Worm (Caenorhabditis elegans): ENCODE results near the gene F10B5.2.
A peak's percentile ranks its signal among the peaks of the same experiment; 100 is the strongest.

F10B5.2 gene

DNA sequence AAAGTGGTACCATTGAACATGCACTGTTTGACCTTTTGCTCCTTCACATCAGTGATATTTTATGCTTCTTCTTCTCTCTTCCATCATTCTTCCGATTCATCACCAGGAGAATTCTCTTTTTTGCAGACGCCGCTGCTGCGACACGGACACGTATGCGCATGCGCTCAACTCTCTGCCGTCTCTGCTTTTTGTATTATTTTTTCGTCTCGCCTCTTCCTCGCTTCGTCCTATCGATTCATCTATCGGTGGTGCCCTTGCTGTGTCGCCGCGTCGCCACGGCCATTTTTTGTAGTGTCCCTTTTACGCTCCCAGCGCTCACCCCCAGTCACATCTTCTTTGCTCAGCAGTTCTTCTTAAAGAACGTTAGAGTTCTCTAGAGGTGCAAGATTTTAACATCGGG, 18.4 kb upstream of the F10B5.2 start (continued):
- no peak for TF ChIP-seq snpc-1.2 (GFP tag; IDR thresholded peaks at IDR 0.05)
- no peak for TF ChIP-seq madf-9 (GFP tag; conservative IDR thresholded peaks at IDR 0.05)
- no peak for TF ChIP-seq lin-15B (tag; optimal IDR thresholded peaks at IDR 0.05)
- no peak for TF ChIP-seq ceh-32 (tag; optimal IDR thresholded peaks at IDR 0.05; ENCODE audit: poor library complexity)
- TF ChIP-seq ceh-28 (tag; optimal IDR thresholded peaks at IDR 0.05), result peak; percentile 32
- TF ChIP-seq lin-1 (GFP tag; IDR thresholded peaks at IDR 0.05), result no peak
- TF ChIP-seq nhr-10 (tag; optimal IDR thresholded peaks at IDR 0.05), result no peak
- no peak for TF ChIP-seq nhr-25 (tag; optimal IDR thresholded peaks at IDR 0.05; ENCODE audit: borderline replicate concordance, insufficient read depth)
- TF ChIP-seq hmg-1.1 (GFP tag; IDR thresholded peaks at IDR 0.05), result peak; percentile 76
- TF ChIP-seq egl-27 (tag; optimal IDR thresholded peaks at IDR 0.05), result no peak
- no peak for TF ChIP-seq T20F7.1 (GFP tag; optimal IDR thresholded peaks at IDR 0.05)
- TF ChIP-seq F49E8.2 (tag; optimal IDR thresholded peaks at IDR 0.05; ENCODE audit: borderline replicate concordance), result no peak
- TF ChIP-seq daf-16 (GFP tag; optimal IDR thresholded peaks at IDR 0.05), result no peak
- peak; percentile 25 for TF ChIP-seq daf-16 (tag; optimal IDR thresholded peaks at IDR 0.05)
- no peak for TF ChIP-seq jun-1 (tag; optimal IDR thresholded peaks at IDR 0.05)
- no peak for TF ChIP-seq ZK337.2 (GFP tag; IDR thresholded peaks at IDR 0.05)
- peak; percentile 4 for TF ChIP-seq dpl-1 (GFP tag; optimal IDR thresholded peaks at IDR 0.05)
- TF ChIP-seq lin-13 (GFP tag; optimal IDR thresholded peaks at IDR 0.05), result no peak
- peak; percentile 64 for TF ChIP-seq mxl-3 (GFP tag; optimal IDR thresholded peaks at IDR 0.05)
- TF ChIP-seq sdz-12 (GFP tag; optimal IDR thresholded peaks at IDR 0.05), result no peak
- no peak for TF ChIP-seq zfp-3 (GFP tag; conservative IDR thresholded peaks at IDR 0.05)
- TF ChIP-seq Y5F2A.4 (GFP tag; optimal IDR thresholded peaks at IDR 0.05), result no peak
- TF ChIP-seq gei-8 (GFP tag; optimal IDR thresholded peaks at IDR 0.05), result no peak
- TF ChIP-seq hif-1 (tag; optimal IDR thresholded peaks at IDR 0.05), result peak in 1 of 2 experiments; percentile 55
- no peak for TF ChIP-seq set-16 (GFP tag; IDR thresholded peaks at IDR 0.05)
- TF ChIP-seq nhr-237 (tag; optimal IDR thresholded peaks at IDR 0.05), result no peak
- TF ChIP-seq nhr-77 (tag; optimal IDR thresholded peaks at IDR 0.05), result no peak
- no peak for TF ChIP-seq nhr-42 (GFP tag; IDR thresholded peaks at IDR 0.05)
- TF ChIP-seq mes-2 (tag; optimal IDR thresholded peaks at IDR 0.05; ENCODE audit: poor library complexity, severe bottlenecking), result peak; percentile 60
- TF ChIP-seq ceh-62 (tag; optimal IDR thresholded peaks at IDR 0.05), result no peak
- TF ChIP-seq zfp-2 (tag; optimal IDR thresholded peaks at IDR 0.05), result no peak
- TF ChIP-seq arid-1 (GFP tag; conservative IDR thresholded peaks at IDR 0.05), result 0 out of 2 replicates have a peak, but pooled peaks have one; percentile 22
- TF ChIP-seq F44E2.7 (GFP tag; IDR thresholded peaks at IDR 0.05), result no peak
- no peak for TF ChIP-seq F37D6.2 (tag; optimal IDR thresholded peaks at IDR 0.05)
- TF ChIP-seq daf-19 (GFP tag; conservative IDR thresholded peaks at IDR 0.05), result no peak
- peak; percentile 59; the same call in 1 of the 2 replicates for TF ChIP-seq dmd-6 (GFP tag; IDR thresholded peaks at IDR 0.05)
- TF ChIP-seq pha-4 (GFP tag; IDR thresholded peaks at IDR 0.05), result 0 out of 2 replicates have a peak, but pooled peaks have one; percentile 42
- TF ChIP-seq pha-4 (tag; optimal IDR thresholded peaks at IDR 0.05), result no peak
- TF ChIP-seq ceh-44 (GFP tag; IDR thresholded peaks at IDR 0.05), result no peak
- no peak for TF ChIP-seq ama-1 (optimal IDR thresholded peaks at IDR 0.05)
- TF ChIP-seq hlh-30 (tag; optimal IDR thresholded peaks at IDR 0.05; ENCODE audit: insufficient read depth), result peak; percentile 59
- no peak for TF ChIP-seq aly-2 (tag; optimal IDR thresholded peaks at IDR 0.05)
- no peak for TF ChIP-seq R02D3.7 (tag; optimal IDR thresholded peaks at IDR 0.05)
- TF ChIP-seq F10B5.3 (tag; optimal IDR thresholded peaks at IDR 0.05), result no peak
- TF ChIP-seq ztf-7 (tag; optimal IDR thresholded peaks at IDR 0.05), result no peak
- TF ChIP-seq nhr-76 (tag; optimal IDR thresholded peaks at IDR 0.05), result no peak
- no peak for TF ChIP-seq dmd-9 (GFP tag; IDR thresholded peaks at IDR 0.05)
- peak; percentile 20 for TF ChIP-seq fkh-10 (GFP tag; optimal IDR thresholded peaks at IDR 0.05)
- peak; percentile 69 for TF ChIP-seq hlh-11 (tag; optimal IDR thresholded peaks at IDR 0.05)
- TF ChIP-seq lin-39 (tag; optimal IDR thresholded peaks at IDR 0.05), result no peak
- peak; percentile 60 for TF ChIP-seq rbr-2 (tag; optimal IDR thresholded peaks at IDR 0.05)

All from whole organism, L4 larva.